Worm (Caenorhabditis elegans) whole organism, early embryonic: Measurements from ENCODE around the gene ZK512.7.

Experiments
- B0310.2 ChIP-seq: sonication (generic microtip); optimal IDR thresholded peaks from 2 replicates; lab custom pipeline; 2016; ENCODE audit warnings: mild to moderate bottlenecking, missing genetic modification characterization, missing compliant biosample characterization
- F13C5.2 ChIP-seq: sonication (generic microtip); optimal IDR thresholded peaks from 2 replicates; lab custom pipeline; 2017; ENCODE audit warnings: mild to moderate bottlenecking, missing genetic modification characterization, inconsistent platforms, missing compliant biosample characterization
- aly-1 ChIP-seq: sonication (generic microtip); optimal IDR thresholded peaks from 2 replicates; lab custom pipeline; 2016; ENCODE audit warnings: missing genetic modification characterization, missing compliant biosample characterization
- ama-1 ChIP-seq: fragments of 150-350 bp; optimal IDR thresholded peaks from 2 replicates; lab custom pipeline; 2014
- ceh-13 ChIP-seq: fragments of 200-800 bp; sonication (Bioruptor generic); optimal IDR thresholded peaks from 2 replicates; lab custom pipeline; 2018; ENCODE audit warnings: mild to moderate bottlenecking, missing genetic modification characterization, missing compliant biosample characterization
- ceh-36 ChIP-seq: sonication (generic microtip); optimal IDR thresholded peaks from 2 replicates; lab custom pipeline; 2016; ENCODE audit warnings: missing genetic modification characterization, inconsistent platforms, missing compliant biosample characterization
- ets-7 ChIP-seq: sonication (generic microtip); optimal IDR thresholded peaks from 2 replicates; lab custom pipeline; 2016; ENCODE audit warnings: missing genotype, missing genetic modification characterization, missing compliant biosample characterization
- flt-1 ChIP-seq: fragments of 200-800 bp; sonication (Bioruptor generic); IDR thresholded peaks from 2 replicates; pipeline ENCODE4 v1.3.6; 2022; ENCODE audit warnings: missing genetic modification characterization, missing compliant biosample characterization
- hmbx-1 ChIP-seq: sonication (generic microtip); optimal IDR thresholded peaks from 2 replicates; lab custom pipeline; 2016; ENCODE audit warnings: mild to moderate bottlenecking, missing genetic modification characterization, missing compliant biosample characterization
- hnd-1 ChIP-seq: sonication (generic microtip); optimal IDR thresholded peaks from 2 replicates; lab custom pipeline; 2016; ENCODE audit warnings: missing genetic modification characterization, missing compliant biosample characterization
- sea-1 ChIP-seq: fragments of 200-800 bp; sonication (Bioruptor generic); conservative IDR thresholded peaks from 2 replicates; pipeline ENCODE4 v1.3.6; 2022; ENCODE audit warnings: missing genetic modification characterization, missing compliant biosample characterization
- tbx-11 ChIP-seq: fragments of 200-800 bp; sonication (Bioruptor generic); IDR thresholded peaks from 2 replicates; pipeline ENCODE4 v1.3.6; 2022; ENCODE audit warnings: missing genetic modification characterization, missing compliant biosample characterization

ce11 chrIII:9153809-9154208, 15.3 kb upstream of the ZK512.7 start, which contains the start of gene nhl-1:
- no peak for TF ChIP-seq flt-1 (GFP tag; lab: Robert Waterston, UW)
- TF ChIP-seq F13C5.2 (tag; lab: Kevin White, UChicago) = no peak
- TF ChIP-seq ama-1 = no peak
- TF ChIP-seq B0310.2 (tag; lab: Kevin White, UChicago) = no peak
- no peak for TF ChIP-seq aly-1 (tag; lab: Kevin White, UChicago)
- no peak for TF ChIP-seq tbx-11 (GFP tag; lab: Robert Waterston, UW)
- no peak for TF ChIP-seq ets-7
- TF ChIP-seq hnd-1 (tag; lab: Kevin White, UChicago) = no peak
- TF ChIP-seq sea-1 = no peak
- TF ChIP-seq ceh-36 = no peak
- TF ChIP-seq hmbx-1 (tag; lab: Kevin White, UChicago) = no peak
- no peak for TF ChIP-seq ceh-13
